Worm (Caenorhabditis elegans) whole organism, young adult: ENCODE data around the gene Y20C6A.1.

ENCODE experiments used
- F37B4.10 ChIP-seq: fragments of 200-800 bp; sonication (Bioruptor generic); IDR thresholded peaks from 2 replicates; pipeline ENCODE4 v1.3.6; 2022; ENCODE audit warnings: missing genetic modification characterization, missing compliant biosample characterization
- Y56A3A.18 ChIP-seq: fragments of 200-800 bp; sonication (Bioruptor generic); IDR thresholded peaks from 2 replicates; pipeline ENCODE4 v1.3.6; 2022; ENCODE audit warnings: missing genetic modification reagents, missing genetic modification characterization, missing compliant biosample characterization
- ama-1 ChIP-seq, 3 experiments: fragments of 150-350 bp in 1 of 3; sonication (generic microtip) in 2 of 3; optimal IDR thresholded peaks; 2 replicates each; lab custom pipeline; 2014 to 2018; ENCODE audit warnings: missing biosample characterization in 2 of 3, missing genetic modification characterization in 2 of 3, missing genetic modification reagents in 2 of 3
- ceh-58 ChIP-seq: fragments of 200-800 bp; sonication (Bioruptor generic); IDR thresholded peaks from 2 replicates; pipeline ENCODE4 v1.3.6; 2022; ENCODE audit warnings: missing genetic modification characterization, missing compliant biosample characterization
- lin-35 ChIP-seq, 3 experiments: fragments of 150-350 bp in 2 of 3; sonication (generic microtip) in 1 of 3; optimal IDR thresholded peaks; 2 replicates each; lab custom pipeline; 2014 to 2018; ENCODE audit warnings: missing biosample characterization in 3 of 3, missing genetic modification characterization in 3 of 3, missing genetic modification reagents in 3 of 3
- madf-10 ChIP-seq: sonication (generic microtip); optimal IDR thresholded peaks from 2 replicates; lab custom pipeline; 2016; ENCODE audit warnings: mild to moderate bottlenecking, missing genetic modification characterization, missing compliant biosample characterization
- nhr-27 ChIP-seq: fragments of 200-800 bp; sonication (Bioruptor generic); optimal IDR thresholded peaks from 2 replicates; lab custom pipeline; 2018; ENCODE audit warnings: mild to moderate bottlenecking, missing genetic modification characterization, moderate library complexity, missing compliant biosample characterization
- nhr-90 ChIP-seq: sonication (generic microtip); optimal IDR thresholded peaks from 2 replicates; lab custom pipeline; 2016; ENCODE audit warnings: missing genotype, mild to moderate bottlenecking, missing genetic modification characterization, missing compliant biosample characterization
- snpc-4 ChIP-seq, 5 experiments: fragments of 150-350 bp in 1 of 5; sonication (generic microtip) in 4 of 5; optimal IDR thresholded peaks; 2 replicates each; lab custom pipeline; 2014 to 2018; ENCODE audit warnings: missing genetic modification characterization in 5 of 5, missing biosample characterization in 3 of 5, antibody characterized with exemption in 2 of 5, mild to moderate bottlenecking in 2 of 5, missing compliant biosample characterization in 2 of 5, missing genotype in 2 of 5, moderate library complexity in 2 of 5, missing genetic modification reagents in 1 of 5
- unc-62 ChIP-seq: fragments of 150-350 bp; optimal IDR thresholded peaks from 2 replicates; lab custom pipeline; 2014; ENCODE audit warnings: missing biosample characterization, missing genetic modification reagents, missing genetic modification characterization

ce11 chrV:17376639-17377038, at the start of gene Y20C6A.1:
- TF ChIP-seq unc-62 (GFP tag; lab: Kevin White, UChicago) (no peak), snpc-4 (GFP tag; optimal IDR thresholded peaks at IDR 0.05; lab: Kevin White, UChicago) (no peak), snpc-4 (tag; optimal IDR thresholded peaks at IDR 0.05; lab: Kevin White, UChicago) (peak in 1 of 4 experiments; percentile 44), nhr-27 (tag; lab: Kevin White, UChicago) (no peak), nhr-90 (tag; lab: Kevin White, UChicago) (no peak), Y56A3A.18 (GFP tag; lab: Robert Waterston, UW) (no peak), madf-10 (no peak), ama-1 (optimal IDR thresholded peaks at IDR 0.05; lab: Kevin White, UChicago) (no peak), ama-1 (GFP tag; optimal IDR thresholded peaks at IDR 0.05; lab: Kevin White, UChicago) (no peak), ceh-58 (GFP tag; lab: Robert Waterston, UW) (no peak), lin-35 (GFP tag; optimal IDR thresholded peaks at IDR 0.05; lab: Kevin White, UChicago) (no peak), F37B4.10 (no peak)
